Worm (Caenorhabditis elegans) whole organism, mixed stage, embryonic: ENCODE results near the gene T05B4.12.

Experiments
- bed-3 ChIP-seq: fragments of 200-800 bp; sonication (Bioruptor generic); optimal IDR thresholded peaks from 3 replicates; lab custom pipeline; 2018; ENCODE audit warnings: mild to moderate bottlenecking, missing genetic modification characterization, moderate library complexity, missing compliant biosample characterization
- blmp-1 ChIP-seq: fragments of 150-350 bp; optimal IDR thresholded peaks from 2 replicates; lab custom pipeline; 2014; ENCODE audit warnings: missing biosample characterization, missing genetic modification characterization
- ces-1 ChIP-seq: fragments of 150-350 bp; optimal IDR thresholded peaks from 2 replicates; lab custom pipeline; 2014; ENCODE audit warnings: missing biosample characterization, missing genetic modification reagents, missing genetic modification characterization
- elt-1 ChIP-seq: sonication (generic microtip); optimal IDR thresholded peaks from 2 replicates; lab custom pipeline; 2017; ENCODE audit warnings: missing genetic modification characterization, mild to moderate bottlenecking, missing compliant biosample characterization, antibody characterized with exemption, moderate library complexity, borderline replicate concordance; ENCODE audit not compliant: insufficient read depth
- elt-3 ChIP-seq: fragments of 150-350 bp; optimal IDR thresholded peaks from 2 replicates; lab custom pipeline; 2014; ENCODE audit warnings: missing biosample characterization, missing genetic modification characterization
- lin-13 ChIP-seq: fragments of 150-350 bp; optimal IDR thresholded peaks from 2 replicates; lab custom pipeline; 2014; ENCODE audit warnings: missing biosample characterization, missing genetic modification characterization
- lin-32 ChIP-seq: fragments of 200-800 bp; sonication (Bioruptor generic); optimal IDR thresholded peaks from 2 replicates; lab custom pipeline; 2018; ENCODE audit warnings: mild to moderate bottlenecking, missing genetic modification characterization, missing compliant biosample characterization
- mep-1 ChIP-seq: fragments of 150-350 bp; optimal IDR thresholded peaks from 2 replicates; lab custom pipeline; 2017; ENCODE audit warnings: missing biosample characterization, missing genetic modification reagents, missing genetic modification characterization, inconsistent platforms
- nhr-28 ChIP-seq: fragments of 150-350 bp; optimal IDR thresholded peaks from 2 replicates; lab custom pipeline; 2014; ENCODE audit warnings: missing biosample characterization, missing genetic modification characterization
- nhr-76 ChIP-seq: sonication (generic microtip); optimal IDR thresholded peaks from 2 replicates; lab custom pipeline; 2017; ENCODE audit warnings: missing biosample characterization, missing genetic modification characterization
- pha-4 ChIP-seq: fragments of 150-350 bp; optimal IDR thresholded peaks from 2 replicates; lab custom pipeline; 2018; ENCODE audit warnings: missing biosample characterization, missing genetic modification reagents, missing genetic modification characterization
- unc-120 ChIP-seq: sonication (generic microtip); optimal IDR thresholded peaks from 2 replicates; lab custom pipeline; 2017; ENCODE audit warnings: missing genetic modification characterization, missing compliant biosample characterization; ENCODE audit not compliant: poor library complexity, severe bottlenecking
- unc-62 ChIP-seq: fragments of 150-350 bp; optimal IDR thresholded peaks from 2 replicates; lab custom pipeline; 2014; ENCODE audit warnings: missing biosample characterization, missing genetic modification reagents, missing genetic modification characterization
- ztf-11 ChIP-seq: fragments of 150-350 bp; optimal IDR thresholded peaks from 2 replicates; lab custom pipeline; 2014; ENCODE audit warnings: missing biosample characterization, missing genetic modification characterization

DNA sequence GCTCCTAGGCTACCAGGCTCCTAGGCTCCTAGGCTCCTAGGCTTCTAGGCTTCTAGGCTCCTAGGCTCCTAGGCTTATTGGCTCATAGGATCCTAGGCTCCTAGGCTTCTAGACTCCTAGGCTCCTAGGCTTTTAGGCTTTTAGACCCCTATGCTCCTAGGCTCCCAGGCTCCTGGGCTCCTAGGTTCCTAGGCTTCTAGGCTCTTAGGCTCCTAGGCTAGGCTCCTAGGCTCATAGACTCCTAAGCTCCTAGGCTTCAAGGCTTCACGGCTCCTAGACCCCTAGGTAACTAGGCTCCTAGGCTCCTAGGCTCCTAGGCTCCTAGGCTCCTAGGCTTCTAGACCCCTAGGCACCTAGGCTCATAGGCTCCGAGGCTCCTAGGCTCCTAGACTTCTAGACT, 25.6 kb upstream of the T05B4.12 start:
- TF ChIP-seq elt-3 (tag; lab: Kevin White, UChicago) (no peak), unc-120 (tag; lab: Kevin White, UChicago) (no peak), blmp-1 (tag; lab: Kevin White, UChicago) (no peak), nhr-76 (tag; lab: Kevin White, UChicago) (no peak), ztf-11 (tag; lab: Kevin White, UChicago) (no peak), lin-13 (no peak), nhr-28 (no peak), unc-62 (no peak), ces-1 (GFP tag; lab: Kevin White, UChicago) (no peak), mep-1 (tag; lab: Kevin White, UChicago) (no peak), pha-4 (tag; lab: Kevin White, UChicago) (no peak), elt-1 (no peak), lin-32 (GFP tag; lab: Kevin White, UChicago) (no peak), bed-3 (GFP tag; lab: Kevin White, UChicago) (no peak)
